Fruit fly (Drosophila melanogaster): Measurements from ENCODE around the gene CG1737.

The CG1737 gene

DNA sequence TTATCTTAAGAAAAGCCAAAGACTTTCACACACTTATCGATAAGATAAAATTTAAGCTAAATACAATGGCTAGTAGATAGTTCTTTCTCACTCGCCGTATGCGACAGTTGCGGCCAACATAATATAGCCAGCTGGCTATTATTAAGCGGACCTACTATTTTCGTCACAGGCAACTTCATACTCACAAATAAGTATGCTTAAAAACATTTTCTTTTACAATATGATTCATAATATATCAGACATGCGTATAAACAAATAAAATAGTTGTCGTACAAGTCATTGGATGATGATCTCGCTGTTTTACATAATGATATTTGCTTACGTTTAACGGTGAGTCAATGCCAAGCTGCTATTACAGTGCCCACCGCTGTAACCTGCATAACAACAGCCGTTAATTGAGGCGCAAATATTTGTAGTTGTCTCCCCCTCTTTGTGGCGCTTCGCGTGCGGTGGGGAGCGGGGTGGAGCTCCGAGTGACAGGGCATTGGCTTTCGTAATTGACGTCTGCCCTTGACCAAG, 24.1 kb upstream of the CG1737 start (continued):
- no peak for TF ChIP-seq mld (GFP tag; IDR thresholded peaks at IDR 0.05; ENCODE audit: partially characterized antibody)
- TF ChIP-seq CG2129 (GFP tag; IDR thresholded peaks at IDR 0.05; ENCODE audit: partially characterized antibody) = no peak
- TF ChIP-seq cwo (GFP tag; optimal IDR thresholded peaks at IDR 0.05) = peak; percentile 61
- no peak for TF ChIP-seq Poxn (GFP tag; IDR thresholded peaks at IDR 0.05)
- TF ChIP-seq Hr51 (GFP tag; optimal IDR thresholded peaks at IDR 0.05) = peak; percentile 13 to 80
- 0 out of 3 replicates have a peak, but pooled peaks have one; percentile 37 for TF ChIP-seq CG7357 (GFP tag; IDR thresholded peaks at IDR 0.05)
- TF ChIP-seq CG7963 (GFP tag; IDR thresholded peaks at IDR 0.05; ENCODE audit: partially characterized antibody) = no peak
- TF ChIP-seq CG12391 (tag; optimal IDR thresholded peaks at IDR 0.05) = peak; percentile 63
- peak; percentile 8 for TF ChIP-seq MESR4 (GFP tag; optimal IDR thresholded peaks at IDR 0.05)
- TF ChIP-seq sima (GFP tag; optimal IDR thresholded peaks at IDR 0.05) = no peak
- TF ChIP-seq sd (tag; optimal IDR thresholded peaks at IDR 0.05) = peak; percentile 79
- TF ChIP-seq CG15073 (GFP tag; optimal IDR thresholded peaks at IDR 0.05) = no peak
- TF ChIP-seq Nf-YA (GFP tag; IDR thresholded peaks at IDR 0.05) = no peak
- TF ChIP-seq ci (GFP tag; IDR thresholded peaks at IDR 0.05) = peak; percentile 69; the same call in 2 of the 3 replicates
- TF ChIP-seq CG10274 (GFP tag; optimal IDR thresholded peaks at IDR 0.05) = peak; percentile 37
- TF ChIP-seq CG10321 (GFP tag; IDR thresholded peaks at IDR 0.05) = no peak
- TF ChIP-seq Awh (GFP tag; IDR thresholded peaks at IDR 0.05) = peak; percentile 69; the same call in 1 of the 2 replicates
- peak; percentile 46 for TF ChIP-seq CG14710 (tag; optimal IDR thresholded peaks at IDR 0.05)
- peak; percentile 26 for TF ChIP-seq CG8089 (GFP tag; optimal IDR thresholded peaks at IDR 0.05)
- TF ChIP-seq CHES-1-like (GFP tag; optimal IDR thresholded peaks at IDR 0.05) = peak; percentile 24
- no peak for TF ChIP-seq D (optimal IDR thresholded peaks at IDR 0.05)
- TF ChIP-seq D (GFP tag; optimal IDR thresholded peaks at IDR 0.05) = peak; percentile 65
- TF ChIP-seq otp (GFP tag; IDR thresholded peaks at IDR 0.05) = peak; percentile 77
- peak; percentile 62 for TF ChIP-seq eyg (GFP tag; optimal IDR thresholded peaks at IDR 0.05)
- TF ChIP-seq br (optimal IDR thresholded peaks at IDR 0.05) = no peak
- peak; percentile 66 for TF ChIP-seq CG12155 (GFP tag; optimal IDR thresholded peaks at IDR 0.05)
- TF ChIP-seq insv (GFP tag; optimal IDR thresholded peaks at IDR 0.05) = peak in 1 of 2 experiments; percentile 12
- TF ChIP-seq lola (GFP tag; optimal IDR thresholded peaks at IDR 0.05) = peak in 1 of 3 experiments; percentile 50
- TF ChIP-seq Atf3 (GFP tag; optimal IDR thresholded peaks at IDR 0.05) = no peak
- TF ChIP-seq kni (GFP tag; optimal IDR thresholded peaks at IDR 0.05) = peak; percentile 64
- TF ChIP-seq pita (GFP tag; optimal IDR thresholded peaks at IDR 0.05) = no peak
- TF ChIP-seq bowl (GFP tag; IDR thresholded peaks at IDR 0.05) = no peak
- peak; percentile 60 for TF ChIP-seq D19A (tag; optimal IDR thresholded peaks at IDR 0.05)
- peak; percentile 76 for TF ChIP-seq CG32532 (GFP tag; IDR thresholded peaks at IDR 0.05)
- TF ChIP-seq tup (GFP tag; optimal IDR thresholded peaks at IDR 0.05) = no peak
- peak; percentile 21 for TF ChIP-seq tx (GFP tag; optimal IDR thresholded peaks at IDR 0.05)
- TF ChIP-seq CG42726 (GFP tag; IDR thresholded peaks at IDR 0.05; ENCODE audit: partially characterized antibody) = no peak
- TF ChIP-seq Elba2 (GFP tag; optimal IDR thresholded peaks at IDR 0.05) = no peak
- peak; percentile 26; the same call in 1 of the 2 replicates for TF ChIP-seq CG11247 (GFP tag; IDR thresholded peaks at IDR 0.05)
- TF ChIP-seq pb (GFP tag; optimal IDR thresholded peaks at IDR 0.05) = peak; percentile 47
- TF ChIP-seq MBD-R2 (GFP tag; IDR thresholded peaks at IDR 0.05) = peak; percentile 44; the same call in 1 of the 2 replicates
- TF ChIP-seq CG1529 (GFP tag; optimal IDR thresholded peaks at IDR 0.05) = peak; percentile 57
- peak; percentile 66 for TF ChIP-seq CG17359 (tag; optimal IDR thresholded peaks at IDR 0.05)
- peak; percentile 50 for TF ChIP-seq CG1233 (GFP tag; optimal IDR thresholded peaks at IDR 0.05)
- peak; percentile 69 for TF ChIP-seq CG9817 (tag; optimal IDR thresholded peaks at IDR 0.05)
- TF ChIP-seq z (GFP tag; IDR thresholded peaks at IDR 0.05) = no peak
- TF ChIP-seq grau (tag; optimal IDR thresholded peaks at IDR 0.05) = peak; percentile 78
- TF ChIP-seq gro (GFP tag; optimal IDR thresholded peaks at IDR 0.05) = peak; percentile 63
- TF ChIP-seq Ets65A (GFP tag) = peak; percentile 87
- peak; percentile 70 for TF ChIP-seq HHEX (GFP tag; optimal IDR thresholded peaks at IDR 0.05)
